Fruit fly (Drosophila melanogaster) whole organism, embryonic: Measurements from ENCODE around the gene ATPsyngamma.
A peak's percentile ranks its signal among the peaks of the same experiment; 100 is the strongest.

Experiments used
- ATbp ChIP-seq: fragments of 200-800 bp; sonication (Bioruptor generic); optimal IDR thresholded peaks from 2 replicates; lab custom pipeline; 2017; ENCODE audit warnings: missing biosample characterization, mild to moderate bottlenecking, missing genetic modification characterization, missing genetic modification reagents
- CG10366 ChIP-seq: fragments of 200-800 bp; sonication (Bioruptor generic); IDR thresholded peaks from 2 replicates; pipeline ENCODE4 v1.3.6; 2022; ENCODE audit warnings: missing biosample characterization, missing genetic modification characterization
- CG10979 ChIP-seq: fragments of 200-800 bp; sonication (Bioruptor generic); optimal IDR thresholded peaks from 2 replicates; lab custom pipeline; 2018; ENCODE audit warnings: missing biosample characterization, mild to moderate bottlenecking, missing genetic modification characterization, moderate library complexity
- CG11560 ChIP-seq: fragments of 200-800 bp; sonication (Bioruptor generic); IDR thresholded peaks from 3 replicates; pipeline ENCODE4 v1.3.6; 2022; ENCODE audit warnings: missing biosample characterization, missing genetic modification characterization
- CG13296 ChIP-seq: fragments of 200-800 bp; sonication (Bioruptor generic); optimal IDR thresholded peaks from 3 replicates; lab custom pipeline; 2018; ENCODE audit warnings: missing biosample characterization, mild to moderate bottlenecking, missing genetic modification characterization
- CG13424 ChIP-seq: fragments of 200-800 bp; sonication (Bioruptor generic); optimal IDR thresholded peaks from 2 replicates; lab custom pipeline; 2019; ENCODE audit warnings: missing biosample characterization, mild to moderate bottlenecking, missing genetic modification characterization, moderate library complexity
- CG1603 ChIP-seq: fragments of 200-800 bp; sonication (Bioruptor generic); optimal IDR thresholded peaks from 2 replicates; lab custom pipeline; 2019; ENCODE audit warnings: missing biosample characterization, mild to moderate bottlenecking, missing genetic modification characterization, moderate library complexity
- CG18262 ChIP-seq: fragments of 200-800 bp; optimal IDR thresholded peaks from 3 replicates; lab custom pipeline; 2019; ENCODE audit warnings: missing biosample characterization, mild to moderate bottlenecking, missing genetic modification characterization, moderate library complexity
- CG2875 ChIP-seq: fragments of 200-800 bp; sonication (Bioruptor generic); optimal IDR thresholded peaks from 2 replicates; lab custom pipeline; 2017; ENCODE audit warnings: missing biosample characterization, mild to moderate bottlenecking, missing genetic modification characterization, missing genetic modification reagents
- CG30403 ChIP-seq: fragments of 200-800 bp; sonication (Bioruptor generic); optimal IDR thresholded peaks from 3 replicates; lab custom pipeline; 2016; ENCODE audit warnings: missing biosample characterization, missing genetic modification characterization
- CG31224 ChIP-seq: fragments of 200-800 bp; sonication (Bioruptor generic); IDR thresholded peaks from 2 replicates; pipeline ENCODE4 v1.3.6; 2022; ENCODE audit warnings: missing biosample characterization, missing genetic modification characterization
- CG4707 ChIP-seq: fragments of 200-800 bp; sonication (Bioruptor generic); optimal IDR thresholded peaks from 2 replicates; lab custom pipeline; 2018; ENCODE audit warnings: missing biosample characterization, mild to moderate bottlenecking, missing genetic modification characterization, moderate library complexity
- CG4730 ChIP-seq: fragments of 200-800 bp; sonication (Bioruptor generic); IDR thresholded peaks from 2 replicates; pipeline ENCODE4 v1.3.6; 2022; ENCODE audit warnings: missing biosample characterization, missing genetic modification characterization
- CG6272 ChIP-seq: fragments of 200-800 bp; sonication (Bioruptor generic); IDR thresholded peaks from 2 replicates; pipeline ENCODE4 v1.3.6; 2022; ENCODE audit warnings: missing biosample characterization, missing genetic modification characterization
- CG8388 ChIP-seq: fragments of 200-800 bp; sonication (Bioruptor generic); optimal IDR thresholded peaks from 2 replicates; lab custom pipeline; 2019; ENCODE audit warnings: missing biosample characterization, mild to moderate bottlenecking, missing genetic modification characterization, moderate library complexity
- CG9215 ChIP-seq: fragments of 200-800 bp; sonication (Bioruptor generic); IDR thresholded peaks from 2 replicates; pipeline ENCODE4 v1.3.6; 2022; ENCODE audit warnings: missing biosample characterization, missing genetic modification characterization
- Camta ChIP-seq: fragments of 200-800 bp; sonication (Bioruptor generic); optimal IDR thresholded peaks from 2 replicates; lab custom pipeline; 2016; ENCODE audit warnings: missing biosample characterization, missing genetic modification characterization
- D19A ChIP-seq: fragments of 200-800 bp; optimal IDR thresholded peaks from 3 replicates; lab custom pipeline; 2019; ENCODE audit warnings: missing biosample characterization, mild to moderate bottlenecking, missing genetic modification characterization, moderate library complexity
- D19B ChIP-seq: fragments of 200-800 bp; sonication (Bioruptor generic); optimal IDR thresholded peaks from 2 replicates; lab custom pipeline; 2017; ENCODE audit warnings: missing biosample characterization, mild to moderate bottlenecking, missing genetic modification characterization
- Dll ChIP-seq: fragments of 200-800 bp; sonication (Bioruptor generic); IDR thresholded peaks from 4 replicates; pipeline ENCODE4 v1.3.6; 2022; ENCODE audit warnings: missing biosample characterization, missing genetic modification characterization; ENCODE audit not compliant: partially characterized antibody
- Eip74EF ChIP-seq, 2 experiments: fragments of 200-800 bp in 1 of 2; fragments of >200 bp in 1 of 2; sonication (Bioruptor generic) in 1 of 2; optimal IDR thresholded peaks; 2 replicates each; lab custom pipeline; 2017 to 2019; ENCODE audit warnings: missing biosample characterization in 2 of 2, missing genetic modification characterization in 2 of 2, mild to moderate bottlenecking in 1 of 2, moderate library complexity in 1 of 2
- Hr3 ChIP-seq: fragments of 200-800 bp; sonication (Bioruptor generic); optimal IDR thresholded peaks from 3 replicates; lab custom pipeline; 2016; ENCODE audit warnings: missing biosample characterization, missing genetic modification characterization
- Kr ChIP-seq: fragments of 200-800 bp; sonication (Bioruptor generic); optimal IDR thresholded peaks from 2 replicates; lab custom pipeline; 2017; ENCODE audit warnings: missing biosample characterization, mild to moderate bottlenecking, missing genetic modification characterization
- Myb ChIP-seq: fragments of 200-800 bp; sonication (Bioruptor generic); optimal IDR thresholded peaks from 2 replicates; lab custom pipeline; 2016; ENCODE audit warnings: missing biosample characterization, missing genetic modification characterization
- Optix ChIP-seq: fragments of 200-800 bp; sonication (Bioruptor generic); IDR thresholded peaks from 3 replicates; pipeline ENCODE4 v1.3.6; 2022; ENCODE audit warnings: missing biosample characterization, missing genetic modification characterization
- Pdp1 ChIP-seq, 2 experiments: fragments of 200-800 bp; sonication (Bioruptor generic); optimal IDR thresholded peaks; 3 replicates each; lab custom pipeline; 2016; ENCODE audit warnings: missing biosample characterization in 2 of 2, missing genetic modification characterization in 2 of 2, mild to moderate bottlenecking in 1 of 2, moderate library complexity in 1 of 2
- Xrp1 ChIP-seq: fragments of 200-800 bp; sonication (Bioruptor generic); IDR thresholded peaks from 2 replicates; pipeline ENCODE4 v1.3.6; 2022; ENCODE audit warnings: missing biosample characterization, missing genetic modification characterization
- aop ChIP-seq: fragments of 200-800 bp; sonication (Bioruptor generic); IDR thresholded peaks from 2 replicates; pipeline ENCODE4 v1.3.6; 2022; ENCODE audit warnings: missing biosample characterization, missing genetic modification characterization
- bab2 ChIP-seq: fragments of 200-800 bp; sonication (Bioruptor generic); optimal IDR thresholded peaks from 2 replicates; lab custom pipeline; 2016; ENCODE audit warnings: missing biosample characterization, missing genetic modification characterization
- br ChIP-seq: fragments of >200 bp; optimal IDR thresholded peaks from 2 replicates; lab custom pipeline; 2017
- cato ChIP-seq: fragments of 200-800 bp; sonication (Bioruptor generic); optimal IDR thresholded peaks from 2 replicates; lab custom pipeline; 2016; ENCODE audit warnings: missing biosample characterization, missing genetic modification characterization, borderline replicate concordance
- dan ChIP-seq: fragments of 200-800 bp; sonication (Bioruptor generic); IDR thresholded peaks from 2 replicates; pipeline ENCODE4 v1.3.6; 2022; ENCODE audit warnings: missing biosample characterization, missing genetic modification characterization
- danr ChIP-seq: fragments of 200-800 bp; sonication (Bioruptor generic); IDR thresholded peaks from 2 replicates; pipeline ENCODE4 v1.3.6; 2022; ENCODE audit warnings: missing biosample characterization, missing genetic modification characterization
- dm ChIP-seq: fragments of 200-800 bp; sonication (Bioruptor generic); optimal IDR thresholded peaks from 3 replicates; lab custom pipeline; 2016; ENCODE audit warnings: missing biosample characterization, missing genetic modification characterization
- gcm ChIP-seq: fragments of 200-800 bp; sonication (Bioruptor generic); optimal IDR thresholded peaks from 2 replicates; lab custom pipeline; 2019; ENCODE audit warnings: missing biosample characterization, mild to moderate bottlenecking, missing genetic modification characterization, moderate library complexity
- gt ChIP-seq: fragments of 200-800 bp; sonication (Bioruptor generic); IDR thresholded peaks from 2 replicates; pipeline ENCODE4 v1.3.6; 2022; ENCODE audit warnings: missing biosample characterization, missing genetic modification characterization
- jing ChIP-seq: fragments of 200-800 bp; sonication (Bioruptor generic); optimal IDR thresholded peaks from 2 replicates; lab custom pipeline; 2018; ENCODE audit warnings: missing biosample characterization, mild to moderate bottlenecking, missing genetic modification characterization
- ken ChIP-seq: fragments of 200-800 bp; sonication (Bioruptor generic); IDR thresholded peaks from 3 replicates; pipeline ENCODE4 v1.3.6; 2022; ENCODE audit warnings: missing biosample characterization, missing genetic modification characterization
- lov ChIP-seq, 2 experiments: fragments of 200-800 bp in 1 of 2; fragments of >200 bp in 1 of 2; sonication (Bioruptor generic) in 1 of 2; IDR thresholded peaks in 1 of 2; optimal IDR thresholded peaks in 1 of 2; 2 replicates in 1 of 2; 3 replicates in 1 of 2; pipeline versions ENCODE4 v1.3.6 to Lab custom; 2017 to 2022; ENCODE audit warnings: missing biosample characterization in 1 of 2, missing genetic modification characterization in 1 of 2
- luna ChIP-seq: fragments of 200-800 bp; sonication (Bioruptor generic); optimal IDR thresholded peaks from 2 replicates; lab custom pipeline; 2016; ENCODE audit warnings: missing biosample characterization, missing genetic modification characterization
- mld ChIP-seq: fragments of 200-800 bp; sonication (Bioruptor generic); IDR thresholded peaks from 3 replicates; pipeline ENCODE4 v1.3.6; 2022; ENCODE audit warnings: missing biosample characterization, missing genetic modification characterization; ENCODE audit not compliant: partially characterized antibody
- nerfin-1 ChIP-seq: fragments of 200-800 bp; sonication (Bioruptor generic); optimal IDR thresholded peaks from 3 replicates; lab custom pipeline; 2019; ENCODE audit warnings: missing biosample characterization, mild to moderate bottlenecking, missing genetic modification characterization, moderate library complexity
- ranshi ChIP-seq: fragments of 200-800 bp; sonication (Bioruptor generic); IDR thresholded peaks from 2 replicates; pipeline ENCODE4 v1.3.6; 2022; ENCODE audit warnings: missing biosample characterization, missing genetic modification characterization
- row ChIP-seq: fragments of 200-800 bp; sonication (Bioruptor generic); IDR thresholded peaks from 3 replicates; pipeline ENCODE4 v1.3.6; 2022; ENCODE audit warnings: missing biosample characterization, missing genetic modification characterization
- schlank ChIP-seq: fragments of 200-800 bp; sonication (Bioruptor generic); optimal IDR thresholded peaks from 2 replicates; lab custom pipeline; 2018; ENCODE audit warnings: missing biosample characterization, mild to moderate bottlenecking, missing genetic modification characterization
- sens ChIP-seq: fragments of 200-800 bp; sonication (Bioruptor generic); peaks from one replicate; lab custom pipeline; 2016; ENCODE audit warnings: missing biosample characterization, missing genetic modification characterization
- sim ChIP-seq: fragments of 200-800 bp; sonication (Bioruptor generic); IDR thresholded peaks from 2 replicates; pipeline ENCODE4 v1.3.6; 2022; ENCODE audit warnings: missing biosample characterization, missing genetic modification characterization
- sisA ChIP-seq: fragments of 200-800 bp; sonication (Bioruptor generic); IDR thresholded peaks from 2 replicates; pipeline ENCODE4 v1.3.6; 2022; ENCODE audit warnings: missing biosample characterization, missing genetic modification characterization
- unpg ChIP-seq: fragments of 200-800 bp; sonication (Bioruptor generic); optimal IDR thresholded peaks from 3 replicates; lab custom pipeline; 2018; ENCODE audit warnings: missing biosample characterization, mild to moderate bottlenecking, missing genetic modification characterization, moderate library complexity
- zfh1 ChIP-seq: fragments of 200-800 bp; sonication (Bioruptor generic); IDR thresholded peaks from 3 replicates; pipeline ENCODE4 v1.3.6; 2022; ENCODE audit warnings: missing biosample characterization, missing genetic modification characterization

ATPsyngamma gene

dm6 chr3R:29699220-29699619, 49.7 kb downstream of the ATPsyngamma start (continued):
- TF ChIP-seq sisA (GFP tag; lab: Robert Waterston, UW) (0 out of 2 replicates have a peak, but pooled peaks have one; percentile 8), CG9215 (GFP tag; lab: Robert Waterston, UW) (peak; percentile 46; the same call in 1 of the 2 replicates), ken (GFP tag; lab: Robert Waterston, UW) (peak; percentile 69; the same call in 1 of the 3 replicates), row (peak; percentile 43; the same call in 2 of the 3 replicates), CG8388 (GFP tag; lab: Kevin White, UChicago) (peak; percentile 49), br (lab: Kevin White, UChicago) (no peak), luna (GFP tag; lab: Kevin White, UChicago) (no peak), schlank (no peak), unpg (peak; percentile 67), CG31224 (0 out of 2 replicates have a peak, but pooled peaks have one; percentile 10), CG6272 (GFP tag; lab: Robert Waterston, UW) (peak; percentile 39; the same call in 1 of the 2 replicates), ranshi (GFP tag; lab: Robert Waterston, UW) (peak; percentile 39; the same call in 1 of the 2 replicates), D19A (peak; percentile 1), aop (GFP tag; lab: Robert Waterston, UW) (0 out of 2 replicates have a peak, but pooled peaks have one; percentile 11), gt (GFP tag; lab: Robert Waterston, UW) (no peak), CG10366 (GFP tag; lab: Robert Waterston, UW) (peak; percentile 35; the same call in 1 of the 2 replicates), ATbp (peak; percentile 57), jing (GFP tag; lab: Kevin White, UChicago) (no peak), sens (GFP tag; lab: Kevin White, UChicago) (peak; percentile 83), CG30403 (peak; percentile 38), Dll (GFP tag; lab: Robert Waterston, UW) (no peak), CG4730 (GFP tag; lab: Robert Waterston, UW) (no peak), Eip74EF (GFP tag; optimal IDR thresholded peaks at IDR 0.05; lab: Kevin White, UChicago) (peak in 1 of 2 experiments; percentile 13), Hr3 (no peak), CG11560 (tag; lab: Robert Waterston, UW) (no peak), zfh1 (GFP tag; lab: Robert Waterston, UW) (peak; percentile 72), danr (GFP tag; lab: Robert Waterston, UW) (peak; percentile 52; the same call in 1 of the 2 replicates), CG1603 (peak; percentile 74), CG10979 (peak; percentile 24), CG13296 (no peak), D19B (GFP tag; lab: Kevin White, UChicago) (no peak), Camta (GFP tag; lab: Kevin White, UChicago) (peak; percentile 46), cato (GFP tag; lab: Kevin White, UChicago) (no peak), Kr (no peak), lov (optimal IDR thresholded peaks at IDR 0.05; lab: Kevin White, UChicago) (no peak), lov (GFP tag; IDR thresholded peaks at IDR 0.05; lab: Robert Waterston, UW) (no peak), dm (no peak), gcm (GFP tag; lab: Kevin White, UChicago) (peak; percentile 4), CG18262 (tag; lab: Kevin White, UChicago) (peak; percentile 74), sim (GFP tag; lab: Robert Waterston, UW) (peak; percentile 58; the same call in 1 of the 2 replicates), bab2 (peak; percentile 37), Pdp1 (GFP tag; optimal IDR thresholded peaks at IDR 0.05; lab: Kevin White, UChicago) (peak in 1 of 2 experiments; percentile 44), Optix (peak; percentile 27; the same call in 1 of the 3 replicates), dan (GFP tag; lab: Robert Waterston, UW) (peak; percentile 65; the same call in 1 of the 2 replicates), mld (no peak), CG2875 (GFP tag; lab: Kevin White, UChicago) (peak; percentile 28), Myb (no peak), Xrp1 (GFP tag; lab: Robert Waterston, UW) (peak; percentile 84), nerfin-1 (tag; lab: Kevin White, UChicago) (no peak), CG13424 (tag; lab: Kevin White, UChicago) (peak; percentile 18), CG4707 (GFP tag; lab: Kevin White, UChicago) (no peak)
